Fruit fly (Drosophila melanogaster) whole organism, embryonic: ENCODE data around the gene Ubc4.
A peak's percentile ranks its signal among the peaks of the same experiment; 100 is the strongest.

Experiments used
- ATbp ChIP-seq: fragments of 200-800 bp; sonication (Bioruptor generic); optimal IDR thresholded peaks from 2 replicates; lab custom pipeline; 2017; ENCODE audit warnings: missing biosample characterization, mild to moderate bottlenecking, missing genetic modification characterization, missing genetic modification reagents
- Antp ChIP-seq: fragments of 200-800 bp; sonication (Bioruptor generic); optimal IDR thresholded peaks from 3 replicates; lab custom pipeline; 2016; ENCODE audit warnings: missing biosample characterization, missing genetic modification characterization
- Atf-2 ChIP-seq: fragments of 200-800 bp; sonication (Bioruptor generic); optimal IDR thresholded peaks from 2 replicates; lab custom pipeline; 2016; ENCODE audit warnings: missing biosample characterization, missing genetic modification characterization
- Atf6 ChIP-seq: fragments of 200-800 bp; sonication (Bioruptor generic); IDR thresholded peaks from 2 replicates; pipeline ENCODE4 v1.3.6; 2022; ENCODE audit warnings: missing biosample characterization, missing genetic modification characterization
- Bgb ChIP-seq: fragments of 200-800 bp; sonication (Bioruptor generic); IDR thresholded peaks from 2 replicates; pipeline ENCODE4 v1.3.6; 2022; ENCODE audit warnings: missing biosample characterization, missing genetic modification characterization; ENCODE audit not compliant: partially characterized antibody
- BtbVII ChIP-seq: fragments of 200-800 bp; sonication (Bioruptor generic); optimal IDR thresholded peaks from 3 replicates; lab custom pipeline; 2017; ENCODE audit warnings: missing biosample characterization, mild to moderate bottlenecking, missing genetic modification characterization
- CG12104 ChIP-seq: fragments of 200-800 bp; sonication (Bioruptor generic); optimal IDR thresholded peaks from 3 replicates; lab custom pipeline; 2016; ENCODE audit warnings: missing biosample characterization, missing genetic modification characterization
- CG1233 ChIP-seq: fragments of 200-800 bp; sonication (Bioruptor generic); optimal IDR thresholded peaks from 4 replicates; lab custom pipeline; 2018; ENCODE audit warnings: missing biosample characterization, mild to moderate bottlenecking, missing genetic modification characterization
- CG14441 ChIP-seq: fragments of 200-800 bp; sonication (Bioruptor generic); IDR thresholded peaks from 2 replicates; pipeline ENCODE4 v1.3.6; 2022; ENCODE audit warnings: missing biosample characterization, missing genetic modification characterization
- CG16779 ChIP-seq: fragments of 200-800 bp; sonication (Bioruptor generic); IDR thresholded peaks from 2 replicates; pipeline ENCODE4 v1.3.6; 2022; ENCODE audit warnings: missing biosample characterization, missing genetic modification characterization
- CG17328 ChIP-seq: fragments of 200-800 bp; sonication (Bioruptor generic); IDR thresholded peaks from 2 replicates; pipeline ENCODE4 v1.3.6; 2022; ENCODE audit warnings: missing biosample characterization, missing genetic modification characterization
- CG17385 ChIP-seq: fragments of 200-800 bp; sonication (Bioruptor generic); optimal IDR thresholded peaks from 3 replicates; lab custom pipeline; 2018; ENCODE audit warnings: missing biosample characterization, mild to moderate bottlenecking, missing genetic modification characterization
- CG17612 ChIP-seq: fragments of 200-800 bp; sonication (Bioruptor generic); IDR thresholded peaks from 2 replicates; pipeline ENCODE4 v1.3.6; 2022; ENCODE audit warnings: missing biosample characterization, missing genetic modification characterization
- CG17802 ChIP-seq: fragments of 200-800 bp; sonication (Bioruptor generic); optimal IDR thresholded peaks from 2 replicates; lab custom pipeline; 2018; ENCODE audit warnings: missing biosample characterization, mild to moderate bottlenecking, missing genetic modification characterization, moderate library complexity
- CG2120 ChIP-seq: fragments of 200-800 bp; sonication (Bioruptor generic); optimal IDR thresholded peaks from 3 replicates; lab custom pipeline; 2016; ENCODE audit warnings: missing biosample characterization, missing genetic modification characterization
- CG34224 ChIP-seq: fragments of 200-800 bp; sonication (Bioruptor generic); IDR thresholded peaks from 3 replicates; pipeline ENCODE4 v1.3.6; 2022; ENCODE audit warnings: missing biosample characterization, missing genetic modification characterization; ENCODE audit not compliant: partially characterized antibody
- CG4404 ChIP-seq: fragments of 200-800 bp; sonication (Bioruptor generic); IDR thresholded peaks from 2 replicates; pipeline ENCODE4 v1.3.6; 2022; ENCODE audit warnings: missing biosample characterization, missing genetic modification characterization
- CG4617 ChIP-seq: fragments of 200-800 bp; sonication (Bioruptor generic); optimal IDR thresholded peaks from 3 replicates; lab custom pipeline; 2016; ENCODE audit warnings: missing biosample characterization, missing genetic modification characterization, borderline replicate concordance
- CG6683 ChIP-seq: fragments of 200-800 bp; sonication (Bioruptor generic); optimal IDR thresholded peaks from 2 replicates; lab custom pipeline; 2017; ENCODE audit warnings: missing biosample characterization, mild to moderate bottlenecking, missing genetic modification characterization, missing genetic modification reagents
- CG9727 ChIP-seq: fragments of 200-800 bp; sonication (Bioruptor generic); optimal IDR thresholded peaks from 3 replicates; lab custom pipeline; 2017; ENCODE audit warnings: missing biosample characterization, mild to moderate bottlenecking, missing genetic modification characterization
- D ChIP-seq, 2 experiments: fragments of 200-800 bp in 1 of 2; fragments of >200 bp in 1 of 2; sonication (Bioruptor generic) in 1 of 2; optimal IDR thresholded peaks; 2 replicates in 1 of 2; 3 replicates in 1 of 2; lab custom pipeline; 2017; ENCODE audit warnings: mild to moderate bottlenecking in 1 of 2, missing biosample characterization in 1 of 2, missing genetic modification characterization in 1 of 2, missing genetic modification reagents in 1 of 2
- Gug ChIP-seq: fragments of 200-800 bp; sonication (Bioruptor generic); IDR thresholded peaks from 4 replicates; pipeline ENCODE4 v1.3.6; 2022; ENCODE audit warnings: missing biosample characterization, missing genetic modification characterization
- HLH3B ChIP-seq: fragments of 200-800 bp; sonication (Bioruptor generic); IDR thresholded peaks from 2 replicates; pipeline ENCODE4 v1.3.6; 2022; ENCODE audit warnings: missing biosample characterization, missing genetic modification characterization
- HmgD ChIP-seq: fragments of 200-800 bp; sonication (Bioruptor generic); optimal IDR thresholded peaks from 3 replicates; lab custom pipeline; 2016; ENCODE audit warnings: missing biosample characterization, missing genetic modification characterization
- Kr ChIP-seq: fragments of 200-800 bp; sonication (Bioruptor generic); optimal IDR thresholded peaks from 2 replicates; lab custom pipeline; 2017; ENCODE audit warnings: missing biosample characterization, mild to moderate bottlenecking, missing genetic modification characterization
- NC2α ChIP-seq: fragments of 200-800 bp; sonication (Bioruptor generic); optimal IDR thresholded peaks from 2 replicates; lab custom pipeline; 2016; ENCODE audit warnings: missing biosample characterization, missing genetic modification characterization
- NK7.1 ChIP-seq: fragments of 200-800 bp; sonication (Bioruptor generic); optimal IDR thresholded peaks from 3 replicates; lab custom pipeline; 2016; ENCODE audit warnings: missing biosample characterization, missing genetic modification characterization
- Sin3A ChIP-seq: fragments of >200 bp; optimal IDR thresholded peaks from 2 replicates; lab custom pipeline; 2018
- Ssrp ChIP-seq: fragments of 200-800 bp; sonication (Bioruptor generic); optimal IDR thresholded peaks from 2 replicates; lab custom pipeline; 2018; ENCODE audit warnings: missing biosample characterization, mild to moderate bottlenecking, missing genetic modification characterization, moderate library complexity
- amos ChIP-seq: fragments of 200-800 bp; sonication (Bioruptor generic); IDR thresholded peaks from 2 replicates; pipeline ENCODE4 v1.3.6; 2022; ENCODE audit warnings: missing biosample characterization, missing genetic modification characterization; ENCODE audit not compliant: partially characterized antibody
- ash1 ChIP-seq: fragments of 200-800 bp; sonication (Bioruptor generic); optimal IDR thresholded peaks from 2 replicates; lab custom pipeline; 2018; ENCODE audit warnings: missing biosample characterization, mild to moderate bottlenecking, missing genetic modification characterization
- ato ChIP-seq: fragments of 200-800 bp; sonication (Bioruptor generic); IDR thresholded peaks from 2 replicates; pipeline ENCODE4 v1.3.6; 2022; ENCODE audit warnings: missing biosample characterization, missing genetic modification characterization; ENCODE audit not compliant: partially characterized antibody
- bigmax ChIP-seq: fragments of 200-800 bp; sonication (Bioruptor generic); optimal IDR thresholded peaks from 2 replicates; lab custom pipeline; 2018; ENCODE audit warnings: missing biosample characterization, mild to moderate bottlenecking, missing genetic modification characterization
- caup ChIP-seq: fragments of 200-800 bp; sonication (Bioruptor generic); optimal IDR thresholded peaks from 3 replicates; lab custom pipeline; 2017; ENCODE audit warnings: missing biosample characterization, mild to moderate bottlenecking, missing genetic modification characterization, moderate library complexity; ENCODE audit not compliant: severe bottlenecking
- cg ChIP-seq: fragments of 200-800 bp; sonication (Bioruptor generic); optimal IDR thresholded peaks from 3 replicates; lab custom pipeline; 2019; ENCODE audit warnings: missing biosample characterization, mild to moderate bottlenecking, missing genetic modification characterization, moderate library complexity
- dan ChIP-seq: fragments of 200-800 bp; sonication (Bioruptor generic); IDR thresholded peaks from 2 replicates; pipeline ENCODE4 v1.3.6; 2022; ENCODE audit warnings: missing biosample characterization, missing genetic modification characterization
- ewg ChIP-seq: fragments of 200-800 bp; sonication (Bioruptor generic); optimal IDR thresholded peaks from 3 replicates; lab custom pipeline; 2017; ENCODE audit warnings: mild to moderate bottlenecking, missing biosample characterization, missing genetic modification reagents, missing genetic modification characterization
- gce ChIP-seq: fragments of 200-800 bp; sonication (Bioruptor generic); IDR thresholded peaks from 3 replicates; pipeline ENCODE4 v1.3.6; 2022; ENCODE audit warnings: missing biosample characterization, missing genetic modification characterization
- gro ChIP-seq: fragments of 200-800 bp; sonication (Bioruptor generic); optimal IDR thresholded peaks from 2 replicates; lab custom pipeline; 2016; ENCODE audit warnings: missing biosample characterization, missing genetic modification characterization
- gsb-n ChIP-seq: fragments of 200-800 bp; sonication (Bioruptor generic); optimal IDR thresholded peaks from 3 replicates; lab custom pipeline; 2018; ENCODE audit warnings: missing biosample characterization, mild to moderate bottlenecking, missing genetic modification characterization
- ham ChIP-seq: fragments of 200-800 bp; sonication (Bioruptor generic); IDR thresholded peaks from 2 replicates; pipeline ENCODE4 v1.3.6; 2022; ENCODE audit warnings: missing biosample characterization, missing genetic modification characterization
- her ChIP-seq: fragments of 200-800 bp; sonication (Bioruptor generic); optimal IDR thresholded peaks from 2 replicates; lab custom pipeline; 2016; ENCODE audit warnings: missing biosample characterization, missing genetic modification characterization
- hth ChIP-seq: fragments of >200 bp; optimal IDR thresholded peaks from 2 replicates; lab custom pipeline; 2017; ENCODE audit warnings: inconsistent platforms
- lola ChIP-seq, 3 experiments: fragments of >200 bp in 2 of 3; fragments of 200-800 bp in 1 of 3; sonication (Bioruptor generic) in 1 of 3; optimal IDR thresholded peaks; 2 replicates each; lab custom pipeline; 2017 to 2019; ENCODE audit warnings: missing biosample characterization in 3 of 3, missing genetic modification characterization in 3 of 3, mild to moderate bottlenecking in 1 of 3, moderate library complexity in 1 of 3
- peb ChIP-seq: fragments of 200-800 bp; sonication (Bioruptor generic); IDR thresholded peaks from 2 replicates; pipeline ENCODE4 v1.3.6; 2022; ENCODE audit warnings: missing biosample characterization, missing genetic modification characterization
- phol ChIP-seq: fragments of 200-800 bp; sonication (Bioruptor generic); optimal IDR thresholded peaks from 3 replicates; lab custom pipeline; 2018; ENCODE audit warnings: missing biosample characterization, mild to moderate bottlenecking, missing genetic modification characterization, moderate library complexity
- row ChIP-seq: fragments of 200-800 bp; sonication (Bioruptor generic); IDR thresholded peaks from 3 replicates; pipeline ENCODE4 v1.3.6; 2022; ENCODE audit warnings: missing biosample characterization, missing genetic modification characterization
- salm ChIP-seq: fragments of 200-800 bp; sonication (Bioruptor generic); optimal IDR thresholded peaks from 2 replicates; lab custom pipeline; 2018; ENCODE audit warnings: missing biosample characterization, mild to moderate bottlenecking, missing genetic modification characterization
- sqz ChIP-seq: fragments of 200-800 bp; sonication (Bioruptor generic); optimal IDR thresholded peaks from 3 replicates; lab custom pipeline; 2018; ENCODE audit warnings: missing biosample characterization, mild to moderate bottlenecking, missing genetic modification characterization
- trem ChIP-seq: fragments of 200-800 bp; optimal IDR thresholded peaks from 3 replicates; lab custom pipeline; 2019; ENCODE audit warnings: missing biosample characterization, mild to moderate bottlenecking, missing genetic modification characterization, moderate library complexity

Ubc4 gene

dm6 chr3L:9704162-9704748 lies 6.1 kb downstream of the Ubc4 start, which contains the start of gene CG16711 (continued):
- peak; percentile 95; the same call in 1 of the 2 replicates for TF ChIP-seq amos
- TF ChIP-seq caup (GFP tag; lab: Kevin White, UChicago): no peak
- TF ChIP-seq ash1 (GFP tag; lab: Kevin White, UChicago): no peak
- TF ChIP-seq dan (GFP tag; lab: Robert Waterston, UW): no peak
- TF ChIP-seq lola (GFP tag; optimal IDR thresholded peaks at IDR 0.05; lab: Kevin White, UChicago): no peak
- no peak for TF ChIP-seq CG14441 (GFP tag; lab: Robert Waterston, UW)
- TF ChIP-seq CG16779: no peak
- TF ChIP-seq cg (GFP tag; lab: Kevin White, UChicago): peak; percentile 58
- TF ChIP-seq CG17612: no peak
- TF ChIP-seq CG17328 (GFP tag; lab: Robert Waterston, UW): no peak
- TF ChIP-seq CG17802 (tag; lab: Kevin White, UChicago): no peak
- no peak for TF ChIP-seq CG9727
- TF ChIP-seq NC2α: no peak
- TF ChIP-seq Sin3A (lab: Kevin White, UChicago): peak; percentile 9
- TF ChIP-seq CG4617: peak; percentile 63
- TF ChIP-seq peb (GFP tag; lab: Robert Waterston, UW): no peak
- TF ChIP-seq ato (GFP tag; lab: Robert Waterston, UW): peak; percentile 93
- TF ChIP-seq Antp (GFP tag; lab: Kevin White, UChicago): no peak
- TF ChIP-seq ATbp: no peak
- no peak for TF ChIP-seq her (GFP tag; lab: Kevin White, UChicago)
- TF ChIP-seq hth (lab: Kevin White, UChicago): no peak
- no peak for TF ChIP-seq CG17385 (GFP tag; lab: Kevin White, UChicago)
- no peak for TF ChIP-seq CG2120
- no peak for TF ChIP-seq HmgD
- TF ChIP-seq ewg (GFP tag; lab: Kevin White, UChicago): no peak
- TF ChIP-seq gsb-n (tag; lab: Kevin White, UChicago): no peak
- peak; percentile 14 for TF ChIP-seq trem (tag; lab: Kevin White, UChicago)
- TF ChIP-seq CG12104: no peak
- TF ChIP-seq gro (GFP tag; lab: Kevin White, UChicago): no peak
- TF ChIP-seq CG1233 (GFP tag; lab: Kevin White, UChicago): no peak
- peak; percentile 96 for TF ChIP-seq CG34224
- TF ChIP-seq CG6683 (GFP tag; lab: Kevin White, UChicago): no peak
- peak; percentile 95 for TF ChIP-seq Bgb (GFP tag; lab: Robert Waterston, UW)
- no peak for TF ChIP-seq BtbVII (GFP tag; lab: Kevin White, UChicago)
- TF ChIP-seq CG4404: no peak
- no peak for TF ChIP-seq sqz
- no peak for TF ChIP-seq Atf-2 (GFP tag; lab: Kevin White, UChicago)
- no peak for TF ChIP-seq Kr (GFP tag; lab: Kevin White, UChicago)
- no peak for TF ChIP-seq salm (tag; lab: Kevin White, UChicago)
- TF ChIP-seq phol (tag; lab: Kevin White, UChicago): peak; percentile 11
- TF ChIP-seq NK7.1: no peak
- no peak for TF ChIP-seq D (optimal IDR thresholded peaks at IDR 0.05; lab: Kevin White, UChicago)
- TF ChIP-seq D (GFP tag; optimal IDR thresholded peaks at IDR 0.05; lab: Kevin White, UChicago): no peak
- no peak for TF ChIP-seq Gug
- no peak for TF ChIP-seq bigmax
- no peak for TF ChIP-seq Atf6
- no peak for TF ChIP-seq row (GFP tag; lab: Robert Waterston, UW)
- TF ChIP-seq HLH3B (GFP tag; lab: Robert Waterston, UW): no peak
- no peak for TF ChIP-seq ham (GFP tag; lab: Robert Waterston, UW)
- TF ChIP-seq gce (GFP tag; lab: Robert Waterston, UW): no peak
- no peak for TF ChIP-seq Ssrp
